Fruit fly (Drosophila melanogaster) whole organism, adult: ENCODE results near the gene epsilonCOP.

Experiments used
- CG11617 ChIP-seq: fragments of 200-800 bp; sonication (Bioruptor generic); optimal IDR thresholded peaks from 2 replicates; lab custom pipeline; 2017; ENCODE audit warnings: mild to moderate bottlenecking, missing biosample characterization, missing genetic modification reagents, missing genetic modification characterization
- CG12768 ChIP-seq: fragments of 200-800 bp; sonication (Bioruptor generic); optimal IDR thresholded peaks from 2 replicates; lab custom pipeline; 2017; ENCODE audit warnings: missing biosample characterization, missing genetic modification characterization, mild to moderate bottlenecking, moderate library complexity, missing genetic modification reagents
- CG14711 ChIP-seq: fragments of 200-800 bp; sonication (Bioruptor generic); optimal IDR thresholded peaks from 2 replicates; lab custom pipeline; 2018; ENCODE audit warnings: missing biosample characterization, mild to moderate bottlenecking, missing genetic modification characterization, moderate library complexity
- CG1620 ChIP-seq: fragments of 200-800 bp; sonication (Bioruptor generic); optimal IDR thresholded peaks from 2 replicates; lab custom pipeline; 2016; ENCODE audit warnings: missing biosample characterization, missing genetic modification characterization
- CG33017 ChIP-seq: fragments of 200-800 bp; sonication (Bioruptor generic); optimal IDR thresholded peaks from 2 replicates; lab custom pipeline; 2018; ENCODE audit warnings: missing biosample characterization, mild to moderate bottlenecking, missing genetic modification characterization, moderate library complexity
- CG5204 ChIP-seq: fragments of 200-800 bp; sonication (Bioruptor generic); optimal IDR thresholded peaks from 2 replicates; lab custom pipeline; 2016; ENCODE audit warnings: missing biosample characterization, missing genetic modification characterization
- CG7045 ChIP-seq: fragments of 200-800 bp; sonication (Bioruptor generic); optimal IDR thresholded peaks from 2 replicates; lab custom pipeline; 2017; ENCODE audit warnings: missing biosample characterization, mild to moderate bottlenecking, missing genetic modification characterization
- CG7101 ChIP-seq: fragments of 200-800 bp; sonication (Bioruptor generic); optimal IDR thresholded peaks from 2 replicates; lab custom pipeline; 2018; ENCODE audit warnings: missing biosample characterization, mild to moderate bottlenecking, missing genetic modification characterization, moderate library complexity
- Clk ChIP-seq: fragments of 200-800 bp; sonication (Bioruptor generic); optimal IDR thresholded peaks from 2 replicates; lab custom pipeline; 2017; ENCODE audit warnings: missing biosample characterization, missing genetic modification characterization
- Crg-1 ChIP-seq: fragments of 200-800 bp; sonication (Bioruptor generic); optimal IDR thresholded peaks from 2 replicates; lab custom pipeline; 2016; ENCODE audit warnings: missing biosample characterization, missing genetic modification characterization
- Hr96 ChIP-seq: fragments of 200-800 bp; sonication (Bioruptor generic); optimal IDR thresholded peaks from 2 replicates; lab custom pipeline; 2016; ENCODE audit warnings: missing biosample characterization, missing genetic modification characterization
- Mnt ChIP-seq: fragments of 200-800 bp; sonication (Bioruptor generic); optimal IDR thresholded peaks from 2 replicates; lab custom pipeline; 2016; ENCODE audit warnings: missing biosample characterization, mild to moderate bottlenecking, missing genetic modification characterization
- bab1 ChIP-seq: fragments of 200-800 bp; sonication (Bioruptor generic); optimal IDR thresholded peaks from 3 replicates; lab custom pipeline; 2019; ENCODE audit warnings: missing biosample characterization, mild to moderate bottlenecking, missing genetic modification characterization, moderate library complexity
- cic ChIP-seq: fragments of 200-800 bp; sonication (Bioruptor generic); optimal IDR thresholded peaks from 2 replicates; lab custom pipeline; 2017; ENCODE audit warnings: missing biosample characterization, mild to moderate bottlenecking, missing genetic modification characterization, moderate library complexity
- cnc ChIP-seq, 2 experiments: fragments of >200 bp; optimal IDR thresholded peaks; 2 replicates each; lab custom pipeline; 2017
- kay ChIP-seq: fragments of 200-800 bp; sonication (Bioruptor generic); peaks from one replicate; lab custom pipeline; 2016; ENCODE audit warnings: missing biosample characterization, missing genetic modification characterization, borderline replicate concordance
- ovo ChIP-seq: fragments of 200-800 bp; sonication (Bioruptor generic); optimal IDR thresholded peaks from 2 replicates; lab custom pipeline; 2016; ENCODE audit warnings: missing biosample characterization, missing genetic modification characterization
- pad ChIP-seq: fragments of 200-800 bp; sonication (Bioruptor generic); optimal IDR thresholded peaks from 3 replicates; lab custom pipeline; 2017; ENCODE audit warnings: missing biosample characterization, missing genetic modification characterization, mild to moderate bottlenecking, moderate library complexity, missing genetic modification reagents
- tj ChIP-seq: fragments of 200-800 bp; sonication (Bioruptor generic); optimal IDR thresholded peaks from 3 replicates; lab custom pipeline; 2017; ENCODE audit warnings: missing biosample characterization, mild to moderate bottlenecking, missing genetic modification characterization, moderate library complexity
- toe ChIP-seq: fragments of 200-800 bp; sonication (Bioruptor generic); optimal IDR thresholded peaks from 2 replicates; lab custom pipeline; 2016; ENCODE audit warnings: missing biosample characterization, missing genetic modification characterization

Gene epsilonCOP

DNA sequence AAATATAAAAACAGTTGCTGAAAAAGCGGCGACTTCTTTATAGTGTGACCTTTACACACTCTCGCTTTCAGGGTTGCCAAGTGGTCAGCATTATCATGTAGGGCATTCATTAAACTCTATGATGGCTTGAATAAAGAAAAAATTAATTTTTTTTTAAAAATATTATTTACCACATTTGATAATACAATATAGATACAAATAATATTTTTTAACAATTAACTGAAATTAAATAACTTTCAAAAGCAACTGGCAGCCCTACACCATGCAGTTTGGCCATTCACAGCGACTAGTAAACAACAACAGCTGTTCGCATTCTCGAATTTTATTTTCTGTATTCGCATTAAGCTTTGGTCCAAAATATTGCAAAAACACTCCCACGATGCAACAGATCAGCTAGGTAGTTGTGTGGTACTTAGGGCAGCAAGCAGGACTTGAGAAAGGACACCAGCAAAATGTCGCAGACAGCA, 1.9 kb downstream of the epsilonCOP start, which contains the start of the genes Phf5a and CG31638:
TSS of gene Phf5a (minus strand) at position 61 of the 467 bp plus-strand sequence.
TSS of gene CG31638 (plus strand) at position 279 of the 467 bp plus-strand sequence.
- TF ChIP-seq Hr96 (GFP tag; lab: Kevin White, UChicago) (no peak), pad (GFP tag; lab: Kevin White, UChicago) (peak; percentile 84), cnc (optimal IDR thresholded peaks at IDR 0.05; lab: Kevin White, UChicago) (no peak), CG33017 (tag; lab: Kevin White, UChicago) (peak; percentile 95), Mnt (GFP tag; lab: Kevin White, UChicago) (peak; percentile 88), tj (GFP tag; lab: Kevin White, UChicago) (peak; percentile 84), toe (GFP tag; lab: Kevin White, UChicago) (no peak), bab1 (GFP tag; lab: Kevin White, UChicago) (peak; percentile 66), Clk (GFP tag; lab: Kevin White, UChicago) (peak; percentile 86), cic (GFP tag; lab: Kevin White, UChicago) (peak; percentile 29), CG5204 (no peak), CG1620 (GFP tag; lab: Kevin White, UChicago) (peak; percentile 27), CG14711 (tag; lab: Kevin White, UChicago) (peak; percentile 100), ovo (GFP tag; lab: Kevin White, UChicago) (peak; percentile 85), CG12768 (GFP tag; lab: Kevin White, UChicago) (peak; percentile 97), CG7045 (GFP tag; lab: Kevin White, UChicago) (peak; percentile 62), CG7101 (tag; lab: Kevin White, UChicago) (peak; percentile 97), Crg-1 (GFP tag; lab: Kevin White, UChicago) (peak; percentile 92), kay (GFP tag; lab: Kevin White, UChicago) (no peak), CG11617 (GFP tag; lab: Kevin White, UChicago) (peak; percentile 88)

DNA sequence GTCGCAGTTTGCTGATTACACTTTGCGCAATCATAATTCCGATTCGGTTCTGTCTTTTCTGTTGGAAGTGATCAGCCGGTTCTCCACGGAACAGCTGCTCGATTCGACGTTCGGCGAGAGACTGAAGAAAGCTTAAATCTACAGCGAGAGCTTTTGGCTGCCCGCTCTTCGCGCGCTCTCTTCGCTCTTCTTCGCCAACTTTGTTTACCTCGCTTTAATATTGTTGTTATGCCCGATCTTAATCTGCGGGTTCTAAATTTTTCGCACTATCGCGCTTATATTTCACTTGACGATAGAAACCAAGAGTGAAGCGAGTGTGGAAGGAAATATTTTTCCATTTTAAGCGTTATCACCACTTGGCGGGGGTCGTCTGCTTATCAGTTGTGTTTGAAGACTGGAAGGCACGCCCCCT, 5.5 kb downstream of the epsilonCOP start, which contains the start of gene CG9547:
TSS of gene CG9547 (minus strand) at position 128 of the 412 bp plus-strand sequence.
- TF ChIP-seq CG7101 (tag; lab: Kevin White, UChicago) (peak; percentile 69), Clk (GFP tag; lab: Kevin White, UChicago) (no peak), CG14711 (tag; lab: Kevin White, UChicago) (no peak), kay (GFP tag; lab: Kevin White, UChicago) (no peak), CG5204 (no peak), CG7045 (GFP tag; lab: Kevin White, UChicago) (peak; percentile 24), tj (GFP tag; lab: Kevin White, UChicago) (peak; percentile 36), Hr96 (GFP tag; lab: Kevin White, UChicago) (no peak), Mnt (GFP tag; lab: Kevin White, UChicago) (peak; percentile 48), cnc (optimal IDR thresholded peaks at IDR 0.05; lab: Kevin White, UChicago) (no peak), CG12768 (GFP tag; lab: Kevin White, UChicago) (peak; percentile 87), CG1620 (GFP tag; lab: Kevin White, UChicago) (no peak), CG33017 (tag; lab: Kevin White, UChicago) (peak; percentile 79), cic (GFP tag; lab: Kevin White, UChicago) (peak; percentile 93), Crg-1 (GFP tag; lab: Kevin White, UChicago) (peak; percentile 44), CG11617 (GFP tag; lab: Kevin White, UChicago) (peak; percentile 48), toe (GFP tag; lab: Kevin White, UChicago) (no peak), pad (GFP tag; lab: Kevin White, UChicago) (peak; percentile 9), bab1 (GFP tag; lab: Kevin White, UChicago) (peak; percentile 68), ovo (GFP tag; lab: Kevin White, UChicago) (no peak)

DNA sequence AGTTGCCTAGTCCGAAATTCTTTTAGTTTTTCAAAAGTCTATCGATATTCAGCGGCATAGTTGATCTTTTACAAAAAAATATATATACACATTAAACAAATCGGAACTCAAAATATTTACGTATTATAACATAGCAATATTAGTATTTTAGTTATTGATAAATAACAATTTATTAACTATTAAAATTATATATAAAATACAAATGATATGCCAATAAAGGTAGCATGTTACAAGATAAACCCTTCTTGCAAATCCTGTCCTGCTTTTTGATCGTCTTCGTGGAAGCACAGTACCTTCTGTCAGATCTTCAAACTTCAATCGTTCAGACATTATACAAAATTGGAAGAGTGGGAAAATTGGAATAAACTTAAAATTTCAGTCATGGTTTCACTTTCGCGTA, 7.9 kb downstream of the epsilonCOP start, which contains the start of gene CG9550:
TSS of gene CG9550 (plus strand) at position 301 of the 400 bp plus-strand sequence.
- TF ChIP-seq bab1 (GFP tag; lab: Kevin White, UChicago): no peak
- no peak for TF ChIP-seq CG12768 (GFP tag; lab: Kevin White, UChicago)
- no peak for TF ChIP-seq CG11617 (GFP tag; lab: Kevin White, UChicago)
- no peak for TF ChIP-seq Hr96 (GFP tag; lab: Kevin White, UChicago)
- no peak for TF ChIP-seq pad (GFP tag; lab: Kevin White, UChicago)
- TF ChIP-seq Crg-1 (GFP tag; lab: Kevin White, UChicago): no peak
- no peak for TF ChIP-seq tj (GFP tag; lab: Kevin White, UChicago)
- TF ChIP-seq ovo (GFP tag; lab: Kevin White, UChicago): no peak
- TF ChIP-seq Mnt (GFP tag; lab: Kevin White, UChicago): no peak
- TF ChIP-seq CG7101 (tag; lab: Kevin White, UChicago): no peak
- TF ChIP-seq Clk (GFP tag; lab: Kevin White, UChicago): no peak
- TF ChIP-seq CG33017 (tag; lab: Kevin White, UChicago): no peak
- no peak for TF ChIP-seq kay (GFP tag; lab: Kevin White, UChicago)
- no peak for TF ChIP-seq toe (GFP tag; lab: Kevin White, UChicago)
- no peak for TF ChIP-seq CG14711 (tag; lab: Kevin White, UChicago)
- no peak for TF ChIP-seq cic (GFP tag; lab: Kevin White, UChicago)
- TF ChIP-seq CG1620 (GFP tag; lab: Kevin White, UChicago): no peak
- TF ChIP-seq cnc (optimal IDR thresholded peaks at IDR 0.05; lab: Kevin White, UChicago): no peak
- no peak for TF ChIP-seq CG7045 (GFP tag; lab: Kevin White, UChicago)

DNA sequence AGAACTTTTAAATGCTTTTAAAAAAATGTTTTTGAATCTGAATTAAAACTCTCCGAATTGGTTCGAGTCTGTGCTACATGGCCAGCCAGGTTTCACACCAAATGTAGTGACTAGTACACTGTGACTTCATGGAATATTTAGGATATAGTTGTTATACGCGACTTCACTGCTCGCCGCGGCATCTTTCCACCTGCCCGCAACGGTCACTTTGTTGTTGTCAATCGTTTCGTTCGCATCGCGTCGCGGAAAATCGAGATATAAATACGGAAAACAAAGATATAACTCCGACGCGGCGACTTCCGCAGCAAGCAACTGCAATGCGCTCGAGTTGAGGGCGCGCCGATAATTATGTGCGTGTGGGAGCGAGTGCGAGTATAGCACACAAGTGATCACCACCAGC, 9.6 kb downstream of the epsilonCOP start, which contains the start of gene CG31637:
TSS of gene CG31637 (plus strand) at position 200 of the 400 bp plus-strand sequence.
- TF ChIP-seq CG11617 (GFP tag; lab: Kevin White, UChicago) (no peak), bab1 (GFP tag; lab: Kevin White, UChicago) (peak; percentile 55), CG7101 (tag; lab: Kevin White, UChicago) (peak; percentile 15), pad (GFP tag; lab: Kevin White, UChicago) (peak; percentile 18), cic (GFP tag; lab: Kevin White, UChicago) (peak; percentile 11)
